Fruit fly (Drosophila melanogaster) whole organism, prepupa: ENCODE measurements around the gene CG32192.

ENCODE experiments used
- CG34406 ChIP-seq: fragments of 200-800 bp; sonication (Bioruptor generic); optimal IDR thresholded peaks from 3 replicates; lab custom pipeline; 2016; ENCODE audit warnings: missing biosample characterization, missing genetic modification characterization
- CG6163 ChIP-seq: fragments of 200-800 bp; sonication (Bioruptor generic); IDR thresholded peaks from 3 replicates; pipeline ENCODE4 v1.3.6; 2022; ENCODE audit warnings: missing biosample characterization, missing genetic modification characterization
- Hr39 ChIP-seq: fragments of 200-800 bp; sonication (Bioruptor generic); optimal IDR thresholded peaks from 2 replicates; lab custom pipeline; 2016; ENCODE audit warnings: missing biosample characterization, missing genetic modification characterization
- Hr4 ChIP-seq: fragments of 200-800 bp; sonication (Bioruptor generic); optimal IDR thresholded peaks from 3 replicates; lab custom pipeline; 2016; ENCODE audit warnings: missing biosample characterization, missing genetic modification characterization
- Smox ChIP-seq: fragments of 200-800 bp; sonication (Bioruptor generic); optimal IDR thresholded peaks from 3 replicates; lab custom pipeline; 2016; ENCODE audit warnings: missing biosample characterization, missing genetic modification characterization
- svp ChIP-seq: fragments of 200-800 bp; sonication (Bioruptor generic); peaks from one replicate; lab custom pipeline; 2016; ENCODE audit warnings: missing biosample characterization, missing genetic modification characterization

dm6 chr3L:18036995-18037394 lies 3.1 kb upstream of the CG32192 start:
- TF ChIP-seq CG6163 (GFP tag; lab: Robert Waterston, UW) (no peak), Hr39 (no peak), Hr4 (GFP tag; lab: Kevin White, UChicago) (no peak), CG34406 (GFP tag; lab: Kevin White, UChicago) (no peak), Smox (GFP tag; lab: Kevin White, UChicago) (no peak), svp (GFP tag; lab: Kevin White, UChicago) (no peak)
